Fruit fly (Drosophila melanogaster) S2 (cell line): ENCODE measurements around the gene Nup93-1.

Experiments
- CG8478 ChIP-seq: fragments of >200 bp; optimal IDR thresholded peaks from 2 replicates; lab custom pipeline; 2018
- CTCF ChIP-seq, 2 experiments: fragments of >200 bp; optimal IDR thresholded peaks; 2 replicates each; lab custom pipeline; 2018

dm6 chrX:13822753-13823152 is at the start of gene Nup93-1:
- TF ChIP-seq CTCF (optimal IDR thresholded peaks at IDR 0.05; lab: Kevin White, UChicago), result no peak
- no peak for TF ChIP-seq CG8478
